Fruit fly (Drosophila melanogaster): ENCODE measurements around the gene Ant2.

The Ant2 gene

DNA sequence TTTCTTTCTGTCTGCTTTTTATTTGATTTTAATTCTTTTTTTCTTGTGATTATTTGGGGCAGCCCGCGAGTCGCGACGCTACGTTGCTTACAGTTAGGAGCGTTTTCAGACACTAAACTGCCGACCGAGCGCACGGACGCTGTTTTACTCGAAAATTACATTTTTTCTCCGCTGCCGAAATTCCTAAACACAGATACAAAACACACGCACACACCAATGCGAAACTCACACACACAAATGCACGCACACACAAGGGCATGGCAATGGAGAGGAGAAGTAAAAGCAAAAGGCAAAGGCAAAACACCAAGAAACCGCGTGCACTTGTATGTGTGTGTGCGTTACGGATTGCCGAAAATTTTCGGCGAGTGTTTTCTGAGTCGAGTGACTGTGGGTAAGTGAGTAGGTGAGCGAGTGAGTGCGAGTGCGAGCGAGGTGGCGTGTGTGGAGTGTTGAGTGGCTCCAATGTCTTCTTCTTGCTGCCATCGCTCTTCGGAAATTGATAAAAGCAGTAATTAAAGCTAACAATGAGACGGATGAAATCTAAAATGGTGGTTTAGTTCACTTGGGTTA is 28.9 kb upstream of the Ant2 start:
- TF ChIP-seq fd96Ca (GFP tag; IDR thresholded peaks at IDR 0.05): no peak
- TF ChIP-seq CG13204 (GFP tag; optimal IDR thresholded peaks at IDR 0.05): no peak
- no peak for TF ChIP-seq gl (tag; optimal IDR thresholded peaks at IDR 0.05)
- no peak for TF ChIP-seq CG10348 (GFP tag; IDR thresholded peaks at IDR 0.05)
- TF ChIP-seq rn (GFP tag; IDR thresholded peaks at IDR 0.05): no peak
- TF ChIP-seq CG8301 (tag; optimal IDR thresholded peaks at IDR 0.05): no peak
- no peak for TF ChIP-seq CG12605 (GFP tag; IDR thresholded peaks at IDR 0.05)
- TF ChIP-seq EcR (GFP tag; optimal IDR thresholded peaks at IDR 0.05): no peak
- no peak for TF ChIP-seq CG17806 (tag; optimal IDR thresholded peaks at IDR 0.05)
- TF ChIP-seq CG32121 (GFP tag; IDR thresholded peaks at IDR 0.05): no peak
- TF ChIP-seq CG8159 (tag; optimal IDR thresholded peaks at IDR 0.05): no peak
- TF ChIP-seq CG15710 (tag; optimal IDR thresholded peaks at IDR 0.05): no peak
- TF ChIP-seq CG34367 (tag; optimal IDR thresholded peaks at IDR 0.05): no peak
- TF ChIP-seq Pif1A (GFP tag; optimal IDR thresholded peaks at IDR 0.05): no peak
- no peak for TF ChIP-seq Ets98B (GFP tag; IDR thresholded peaks at IDR 0.05)
- no peak for TF ChIP-seq CG4496 (GFP tag; IDR thresholded peaks at IDR 0.05)

- no peak for TF ChIP-seq CG13204 (GFP tag; optimal IDR thresholded peaks at IDR 0.05)
- no peak for TF ChIP-seq D1 (tag; optimal IDR thresholded peaks at IDR 0.05)
- TF ChIP-seq CG8301 (tag; optimal IDR thresholded peaks at IDR 0.05): no peak
- no peak for TF ChIP-seq CG15710 (tag; optimal IDR thresholded peaks at IDR 0.05)
- no peak for TF ChIP-seq CG12605 (GFP tag; IDR thresholded peaks at IDR 0.05)
- no peak for TF ChIP-seq Pif1A (GFP tag; optimal IDR thresholded peaks at IDR 0.05)
- no peak for TF ChIP-seq Ets98B (GFP tag; IDR thresholded peaks at IDR 0.05)
- TF ChIP-seq rn (GFP tag; IDR thresholded peaks at IDR 0.05): no peak
Measured at dm6 chrX:10814832-10815372, 28.2 kb upstream of the Ant2 start.

dm6 chrX:10814113-10814512 is 27.4 kb upstream of the Ant2 start:
- TF ChIP-seq CG17806 (tag; optimal IDR thresholded peaks at IDR 0.05): no peak
- no peak for TF ChIP-seq EcR (GFP tag; optimal IDR thresholded peaks at IDR 0.05)
- no peak for TF ChIP-seq gl (tag; optimal IDR thresholded peaks at IDR 0.05)
- TF ChIP-seq CG13204 (GFP tag; optimal IDR thresholded peaks at IDR 0.05): no peak
- peak; percentile 71; the same call in 2 of the 3 replicates for TF ChIP-seq CG4496 (GFP tag; IDR thresholded peaks at IDR 0.05)
- TF ChIP-seq Snoo (tag; optimal IDR thresholded peaks at IDR 0.05): no peak
- no peak for TF ChIP-seq CG8159 (tag; optimal IDR thresholded peaks at IDR 0.05)
- no peak for TF ChIP-seq Pif1B (GFP tag; optimal IDR thresholded peaks at IDR 0.05)
- no peak for TF ChIP-seq D1 (tag; optimal IDR thresholded peaks at IDR 0.05)
- peak; percentile 47; the same call in 1 of the 2 replicates for TF ChIP-seq CG12605 (GFP tag; IDR thresholded peaks at IDR 0.05)
- TF ChIP-seq Ets98B (GFP tag; IDR thresholded peaks at IDR 0.05): peak; percentile 64
- no peak for TF ChIP-seq CG14655 (GFP tag; optimal IDR thresholded peaks at IDR 0.05)
- peak; percentile 54; the same call in 1 of the 3 replicates for TF ChIP-seq fd96Ca (GFP tag; IDR thresholded peaks at IDR 0.05)
- no peak for TF ChIP-seq CG8301 (tag; optimal IDR thresholded peaks at IDR 0.05)
- no peak for TF ChIP-seq Pif1A (GFP tag; optimal IDR thresholded peaks at IDR 0.05)
- TF ChIP-seq rn (GFP tag; IDR thresholded peaks at IDR 0.05): no peak
- peak; percentile 53; the same call in 1 of the 2 replicates for TF ChIP-seq CG32121 (GFP tag; IDR thresholded peaks at IDR 0.05)
- TF ChIP-seq CG10348 (GFP tag; IDR thresholded peaks at IDR 0.05): no peak
- no peak for TF ChIP-seq CG9948 (tag; optimal IDR thresholded peaks at IDR 0.05)
- TF ChIP-seq CG34367 (tag; optimal IDR thresholded peaks at IDR 0.05): no peak

DNA sequence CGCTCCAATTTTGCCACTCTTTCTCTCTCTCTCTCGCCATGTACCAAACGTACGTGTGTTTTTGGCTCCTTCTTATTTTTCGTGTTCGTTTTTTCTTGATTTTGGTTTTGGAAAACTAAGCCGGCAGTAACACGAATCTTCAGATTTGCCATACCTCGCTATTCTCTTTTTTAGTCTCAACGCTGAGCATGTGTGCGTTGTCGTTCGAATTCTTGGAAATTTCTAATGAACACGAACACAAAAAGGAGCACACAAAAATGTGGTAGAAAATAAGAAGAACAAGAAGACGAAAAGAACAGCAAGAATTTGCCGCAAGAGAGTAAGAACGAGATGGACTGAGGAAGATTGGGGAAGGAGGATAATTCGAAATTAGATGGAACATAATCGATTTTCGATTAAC is 22.0 kb upstream of the Ant2 start:
- no peak for TF ChIP-seq rn (GFP tag; IDR thresholded peaks at IDR 0.05)
- no peak for TF ChIP-seq Pif1A (GFP tag; optimal IDR thresholded peaks at IDR 0.05)
- no peak for TF ChIP-seq CG17806 (tag; optimal IDR thresholded peaks at IDR 0.05)
- TF ChIP-seq CG10348 (GFP tag; IDR thresholded peaks at IDR 0.05): no peak
- TF ChIP-seq EcR (GFP tag; optimal IDR thresholded peaks at IDR 0.05): no peak
- TF ChIP-seq CG12605 (GFP tag; IDR thresholded peaks at IDR 0.05): no peak
- TF ChIP-seq CG34367 (tag; optimal IDR thresholded peaks at IDR 0.05): no peak
- TF ChIP-seq CG4496 (GFP tag; IDR thresholded peaks at IDR 0.05): no peak
- TF ChIP-seq CG13204 (GFP tag; optimal IDR thresholded peaks at IDR 0.05): no peak
- no peak for TF ChIP-seq CG9948 (tag; optimal IDR thresholded peaks at IDR 0.05)
- no peak for TF ChIP-seq Ets98B (GFP tag; IDR thresholded peaks at IDR 0.05)
- TF ChIP-seq Pif1B (GFP tag; optimal IDR thresholded peaks at IDR 0.05): no peak
- TF ChIP-seq gl (tag; optimal IDR thresholded peaks at IDR 0.05): no peak
- TF ChIP-seq CG32121 (GFP tag; IDR thresholded peaks at IDR 0.05): no peak
- no peak for TF ChIP-seq CG15710 (tag; optimal IDR thresholded peaks at IDR 0.05)
- TF ChIP-seq CG8159 (tag; optimal IDR thresholded peaks at IDR 0.05): no peak
- TF ChIP-seq D1 (tag; optimal IDR thresholded peaks at IDR 0.05): no peak
- TF ChIP-seq CG14655 (GFP tag; optimal IDR thresholded peaks at IDR 0.05): no peak
- no peak for TF ChIP-seq Snoo (tag; optimal IDR thresholded peaks at IDR 0.05)

dm6 chrX:10806718-10807412 is 20.2 kb upstream of the Ant2 start:
- TF ChIP-seq CG9948 (tag; optimal IDR thresholded peaks at IDR 0.05): no peak
- no peak for TF ChIP-seq CG14655 (GFP tag; optimal IDR thresholded peaks at IDR 0.05)
- TF ChIP-seq EcR (GFP tag; optimal IDR thresholded peaks at IDR 0.05): peak; percentile 11
- 0 out of 3 replicates have a peak, but pooled peaks have one; percentile 29 for TF ChIP-seq fd96Ca (GFP tag; IDR thresholded peaks at IDR 0.05)
- TF ChIP-seq Pif1A (GFP tag; optimal IDR thresholded peaks at IDR 0.05): peak; percentile 29
- peak; percentile 26; the same call in 1 of the 2 replicates for TF ChIP-seq CG12605 (GFP tag; IDR thresholded peaks at IDR 0.05)
- TF ChIP-seq CG17806 (tag; optimal IDR thresholded peaks at IDR 0.05): no peak
- TF ChIP-seq CG4496 (GFP tag; IDR thresholded peaks at IDR 0.05): 0 out of 3 replicates have a peak, but pooled peaks have one; percentile 24

Measured in whole organism, pupa.